Worm (Caenorhabditis elegans) whole organism, mixed stage, embryonic: ENCODE data around the gene nas-4.

Experiments
- mep-1 ChIP-seq: fragments of 150-350 bp; optimal IDR thresholded peaks from 2 replicates; lab custom pipeline; 2017; ENCODE audit warnings: missing biosample characterization, missing genetic modification reagents, missing genetic modification characterization, inconsistent platforms
- nhr-12 ChIP-seq: fragments of 150-350 bp; optimal IDR thresholded peaks from 2 replicates; lab custom pipeline; 2014; ENCODE audit warnings: missing biosample characterization, missing genetic modification characterization
- nhr-76 ChIP-seq: sonication (generic microtip); optimal IDR thresholded peaks from 2 replicates; lab custom pipeline; 2017; ENCODE audit warnings: missing biosample characterization, missing genetic modification characterization

DNA sequence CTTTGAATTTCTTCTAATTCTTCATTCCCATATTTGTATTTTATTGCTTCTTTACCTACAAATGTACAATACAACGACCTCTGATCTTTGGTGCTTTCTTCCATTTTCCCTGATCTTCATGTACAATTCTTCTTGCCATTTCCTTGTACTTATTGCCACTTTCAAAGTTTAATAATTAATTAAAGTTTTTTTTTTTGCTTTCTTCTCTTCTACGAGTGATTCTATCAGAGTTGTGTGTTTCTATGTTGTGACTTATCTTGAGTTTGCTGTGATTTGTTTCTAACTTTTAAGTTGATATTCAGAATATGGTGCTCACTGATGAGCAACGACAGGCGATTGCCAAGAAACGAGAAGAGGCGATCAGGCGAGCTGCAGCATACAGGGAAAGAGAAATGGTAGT is 24.8 kb downstream of the nas-4 start, which contains the start of gene smrc-1:
- TF ChIP-seq nhr-12 (tag; lab: Kevin White, UChicago) (no peak), nhr-76 (no peak), mep-1 (tag; lab: Kevin White, UChicago) (no peak)
